Fruit fly (Drosophila melanogaster): ENCODE data around the gene vsg.

The vsg gene

dm6 chr3L:9675528-9675963, 38.6 kb upstream of the vsg start (continued):
- TF ChIP-seq sv (GFP tag; optimal IDR thresholded peaks at IDR 0.05) (no peak), Hr83 (GFP tag; optimal IDR thresholded peaks at IDR 0.05; ENCODE audit: poor library complexity, severe bottlenecking) (no peak), N (GFP tag; optimal IDR thresholded peaks at IDR 0.05) (no peak), OdsH (GFP tag; optimal IDR thresholded peaks at IDR 0.05) (peak; percentile 13), Vsx2 (GFP tag; optimal IDR thresholded peaks at IDR 0.05; ENCODE audit: partially characterized antibody) (no peak), Abd-B (GFP tag; optimal IDR thresholded peaks at IDR 0.05) (no peak)

DNA sequence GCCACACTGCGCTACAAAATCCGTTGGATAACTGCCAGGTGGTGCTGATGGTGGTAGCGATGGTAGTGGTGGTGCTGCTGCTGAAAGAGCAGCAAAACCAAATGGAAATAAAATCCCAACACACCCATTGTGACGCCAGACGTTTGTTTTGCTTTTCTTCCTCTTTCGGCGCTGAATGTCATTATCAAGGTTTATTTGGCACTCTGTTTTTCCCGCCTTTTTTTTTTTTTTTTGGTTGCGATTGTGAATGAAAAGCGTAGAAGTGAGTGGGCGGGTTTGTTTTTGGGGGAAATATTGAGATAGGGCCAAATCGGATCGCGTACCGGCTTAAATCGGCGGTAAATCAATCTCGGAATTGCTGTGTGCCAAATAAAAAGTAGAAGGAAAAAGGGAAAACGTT, 36.9 kb upstream of the vsg start:
- no peak for TF ChIP-seq brk (GFP tag; optimal IDR thresholded peaks at IDR 0.05)
- TF ChIP-seq Rel (GFP tag; optimal IDR thresholded peaks at IDR 0.05), result no peak
- TF ChIP-seq Rel (tag; optimal IDR thresholded peaks at IDR 0.05), result peak; percentile 60
- TF ChIP-seq Abd-B (GFP tag; optimal IDR thresholded peaks at IDR 0.05), result no peak
- no peak for TF ChIP-seq pan (optimal IDR thresholded peaks at IDR 0.05)

dm6 chr3L:9678007-9678497, 36.1 kb upstream of the vsg start:
- peak; percentile 54 for TF ChIP-seq Dif (GFP tag; optimal IDR thresholded peaks at IDR 0.05; ENCODE audit: partially characterized antibody)
- TF ChIP-seq Myc (optimal IDR thresholded peaks at IDR 0.05), result no peak
- TF ChIP-seq woc (GFP tag; optimal IDR thresholded peaks at IDR 0.05), result peak; percentile 25
- TF ChIP-seq Jra (GFP tag; optimal IDR thresholded peaks at IDR 0.05), result peak; percentile 80
- no peak for TF ChIP-seq tai (GFP tag; optimal IDR thresholded peaks at IDR 0.05)
- TF ChIP-seq rgr (GFP tag; optimal IDR thresholded peaks at IDR 0.05), result peak; percentile 17
- peak; percentile 29 for TF ChIP-seq ey (GFP tag; optimal IDR thresholded peaks at IDR 0.05)
- TF ChIP-seq dl (GFP tag; optimal IDR thresholded peaks at IDR 0.05; ENCODE audit: insufficient read depth in 1 of 2, partially characterized antibody in 2 of 2), result no peak
- TF ChIP-seq Rel (GFP tag; optimal IDR thresholded peaks at IDR 0.05), result no peak
- TF ChIP-seq Rel (tag; optimal IDR thresholded peaks at IDR 0.05), result peak; percentile 5
- TF ChIP-seq foxo (GFP tag; optimal IDR thresholded peaks at IDR 0.05), result peak in 1 of 2 experiments; percentile 29
- TF ChIP-seq br (GFP tag; optimal IDR thresholded peaks at IDR 0.05), result peak; percentile 5
- TF ChIP-seq psq (GFP tag; optimal IDR thresholded peaks at IDR 0.05), result peak; percentile 71
- peak; percentile 42 for TF ChIP-seq h (GFP tag; optimal IDR thresholded peaks at IDR 0.05)
- no peak for TF ChIP-seq jim (GFP tag; optimal IDR thresholded peaks at IDR 0.05)
- TF ChIP-seq CG32264 (GFP tag; optimal IDR thresholded peaks at IDR 0.05), result no peak

- no peak for TF ChIP-seq Rel (GFP tag; optimal IDR thresholded peaks at IDR 0.05)
- TF ChIP-seq Rel (tag; optimal IDR thresholded peaks at IDR 0.05), result no peak
- TF ChIP-seq Jra (GFP tag; optimal IDR thresholded peaks at IDR 0.05), result no peak
- TF ChIP-seq Hr83 (GFP tag; optimal IDR thresholded peaks at IDR 0.05; ENCODE audit: poor library complexity, severe bottlenecking), result no peak
- TF ChIP-seq sage (GFP tag; optimal IDR thresholded peaks at IDR 0.05), result peak; percentile 38
These were observed 35.1 kb upstream of the vsg start, which contains the start of the genes fry and CG16717 for dm6 chr3L:9678994-9679393. Gene fry, minus strand, starts transcription at chr3L:9679103. Gene CG16717, plus strand, starts transcription at chr3L:9679201.

DNA sequence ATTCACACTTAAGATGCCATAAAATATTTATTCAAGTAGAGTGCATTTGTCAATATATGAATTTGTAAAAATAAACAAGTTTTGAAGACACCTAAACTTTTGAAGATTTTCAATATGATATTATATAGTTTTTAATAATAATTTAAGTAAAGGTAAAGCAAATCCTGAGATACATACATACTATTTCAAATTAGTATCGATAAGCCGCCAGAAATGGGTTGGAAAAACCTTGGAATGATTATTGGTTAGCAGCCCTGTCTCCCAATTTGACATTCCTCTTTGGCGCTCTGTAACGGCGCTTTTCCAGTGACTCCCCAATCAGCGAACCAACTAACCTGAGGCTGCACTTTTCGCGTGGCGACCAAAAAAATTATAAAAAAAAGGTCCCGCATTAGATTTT, 33.2 kb upstream of the vsg start, which contains the start of gene alphaTub67C:
alphaTub67C (plus strand) TSS at position 301 of the 400 bp plus-strand sequence.
- no peak for TF ChIP-seq h (GFP tag; optimal IDR thresholded peaks at IDR 0.05)
- no peak for TF ChIP-seq woc (GFP tag; optimal IDR thresholded peaks at IDR 0.05)
- TF ChIP-seq brk (GFP tag; optimal IDR thresholded peaks at IDR 0.05), result no peak
- no peak for TF ChIP-seq Sp1 (GFP tag; optimal IDR thresholded peaks at IDR 0.05)
- no peak for TF ChIP-seq jim (GFP tag; optimal IDR thresholded peaks at IDR 0.05)
- TF ChIP-seq sage (GFP tag; optimal IDR thresholded peaks at IDR 0.05), result no peak
- no peak for TF ChIP-seq Vsx2 (GFP tag; optimal IDR thresholded peaks at IDR 0.05; ENCODE audit: partially characterized antibody)
- no peak for TF ChIP-seq Hr83 (GFP tag; optimal IDR thresholded peaks at IDR 0.05; ENCODE audit: poor library complexity, severe bottlenecking)
- no peak for TF ChIP-seq ey (GFP tag; optimal IDR thresholded peaks at IDR 0.05)
- no peak for TF ChIP-seq Rel (GFP tag; optimal IDR thresholded peaks at IDR 0.05)
- no peak for TF ChIP-seq Rel (tag; optimal IDR thresholded peaks at IDR 0.05)

- no peak for TF ChIP-seq h (GFP tag; optimal IDR thresholded peaks at IDR 0.05)
- TF ChIP-seq Hnf4 (GFP tag; optimal IDR thresholded peaks at IDR 0.05), result no peak
- TF ChIP-seq sage (GFP tag; optimal IDR thresholded peaks at IDR 0.05), result no peak
- no peak for TF ChIP-seq usp (GFP tag; optimal IDR thresholded peaks at IDR 0.05)
- TF ChIP-seq fru (GFP tag; optimal IDR thresholded peaks at IDR 0.05), result no peak
- no peak for TF ChIP-seq Sp1 (GFP tag; optimal IDR thresholded peaks at IDR 0.05)
- no peak for TF ChIP-seq N (GFP tag; optimal IDR thresholded peaks at IDR 0.05)
- TF ChIP-seq Jra (GFP tag; optimal IDR thresholded peaks at IDR 0.05), result no peak
- TF ChIP-seq rgr (GFP tag; optimal IDR thresholded peaks at IDR 0.05), result no peak
- TF ChIP-seq lola (GFP tag; optimal IDR thresholded peaks at IDR 0.05), result no peak
- no peak for TF ChIP-seq Hr78 (GFP tag; optimal IDR thresholded peaks at IDR 0.05)
These were observed 29.3 kb upstream of the vsg start, which contains the start of gene CG16719 for dm6 chr3L:9684871-9685270. Gene CG16719, plus strand, starts transcription at chr3L:9685171.

Measured in whole organism, wandering third instar larva.